Worm (Caenorhabditis elegans) whole organism, young adult: ENCODE measurements around the gene M03C11.3.

Experiments
- B0261.1 ChIP-seq: sonication (generic microtip); optimal IDR thresholded peaks from 2 replicates; lab custom pipeline; 2016; ENCODE audit warnings: mild to moderate bottlenecking, missing genetic modification characterization, moderate library complexity, missing compliant biosample characterization
- F22D6.2 ChIP-seq: sonication (generic microtip); optimal IDR thresholded peaks from 2 replicates; lab custom pipeline; 2016; ENCODE audit warnings: mild to moderate bottlenecking, missing genetic modification characterization, missing compliant biosample characterization
- F33H1.4 ChIP-seq: fragments of 200-800 bp; sonication (Bioruptor generic); IDR thresholded peaks from 2 replicates; pipeline ENCODE4 v1.3.6; 2022; ENCODE audit warnings: missing genetic modification reagents, missing genetic modification characterization, missing compliant biosample characterization
- cebp-1 ChIP-seq, 2 experiments: fragments of 200-800 bp in 1 of 2; sonication (Bioruptor generic) in 1 of 2; sonication (generic microtip) in 1 of 2; IDR thresholded peaks in 1 of 2; optimal IDR thresholded peaks in 1 of 2; 2 replicates each; pipeline versions ENCODE4 v1.3.6 to Lab custom; 2017 to 2022; ENCODE audit warnings: missing compliant biosample characterization in 2 of 2, missing genetic modification characterization in 2 of 2, mild to moderate bottlenecking in 1 of 2, missing genetic modification reagents in 1 of 2, moderate library complexity in 1 of 2
- chd-7 ChIP-seq: sonication (generic microtip); optimal IDR thresholded peaks from 2 replicates; lab custom pipeline; 2016; ENCODE audit warnings: mild to moderate bottlenecking, missing genetic modification characterization, moderate library complexity, missing compliant biosample characterization
- hmg-20 ChIP-seq: fragments of 200-800 bp; sonication (Bioruptor generic); IDR thresholded peaks from 2 replicates; pipeline ENCODE4 v1.3.6; 2022; ENCODE audit warnings: missing genetic modification reagents, missing genetic modification characterization, missing compliant biosample characterization
- mel-28 ChIP-seq: sonication (generic microtip); optimal IDR thresholded peaks from 2 replicates; lab custom pipeline; 2016; ENCODE audit warnings: borderline replicate concordance, mild to moderate bottlenecking, missing genetic modification characterization, missing compliant biosample characterization
- nhr-179 ChIP-seq: sonication (generic microtip); optimal IDR thresholded peaks from 2 replicates; lab custom pipeline; 2016; ENCODE audit warnings: mild to moderate bottlenecking, missing genetic modification characterization, missing compliant biosample characterization
- snpc-3.4 ChIP-seq: sonication (generic microtip); optimal IDR thresholded peaks from 2 replicates; lab custom pipeline; 2017; ENCODE audit warnings: missing genetic modification characterization, mild to moderate bottlenecking, missing compliant biosample characterization, antibody characterized with exemption, moderate library complexity, missing genotype, missing genetic modification reagents
- snpc-4 ChIP-seq, 5 experiments: fragments of 150-350 bp in 1 of 5; sonication (generic microtip) in 4 of 5; optimal IDR thresholded peaks; 2 replicates each; lab custom pipeline; 2014 to 2018; ENCODE audit warnings: missing genetic modification characterization in 5 of 5, missing biosample characterization in 3 of 5, antibody characterized with exemption in 2 of 5, mild to moderate bottlenecking in 2 of 5, missing compliant biosample characterization in 2 of 5, missing genotype in 2 of 5, moderate library complexity in 2 of 5, missing genetic modification reagents in 1 of 5
- somi-1 ChIP-seq: fragments of 200-800 bp; sonication (Bioruptor generic); optimal IDR thresholded peaks from 2 replicates; lab custom pipeline; 2018; ENCODE audit warnings: mild to moderate bottlenecking, missing genetic modification characterization, missing compliant biosample characterization
- unc-62 ChIP-seq: fragments of 150-350 bp; optimal IDR thresholded peaks from 2 replicates; lab custom pipeline; 2014; ENCODE audit warnings: missing biosample characterization, missing genetic modification reagents, missing genetic modification characterization

- no peak for TF ChIP-seq F22D6.2
- TF ChIP-seq somi-1 (GFP tag; lab: Kevin White, UChicago) = no peak
- TF ChIP-seq snpc-4 (GFP tag; optimal IDR thresholded peaks at IDR 0.05; lab: Kevin White, UChicago) = no peak
- no peak for TF ChIP-seq snpc-4 (tag; optimal IDR thresholded peaks at IDR 0.05; lab: Kevin White, UChicago)
- TF ChIP-seq cebp-1 (GFP tag; IDR thresholded peaks at IDR 0.05; lab: Robert Waterston, UW) = no peak
- TF ChIP-seq cebp-1 (tag; optimal IDR thresholded peaks at IDR 0.05; lab: Kevin White, UChicago) = no peak
- TF ChIP-seq mel-28 (tag; lab: Kevin White, UChicago) = no peak
- no peak for TF ChIP-seq F33H1.4 (GFP tag; lab: Robert Waterston, UW)
- no peak for TF ChIP-seq hmg-20 (GFP tag; lab: Robert Waterston, UW)
- TF ChIP-seq snpc-3.4 = no peak
- no peak for TF ChIP-seq nhr-179 (tag; lab: Kevin White, UChicago)
- no peak for TF ChIP-seq chd-7 (tag; lab: Kevin White, UChicago)
- TF ChIP-seq B0261.1 = no peak
- TF ChIP-seq unc-62 (GFP tag; lab: Kevin White, UChicago) = no peak
Observed at ce11 chrIII:10383804-10384203, 21.1 kb upstream of the M03C11.3 start.
